Worm (Caenorhabditis elegans): ENCODE measurements around the gene R02F2.1.

DNA sequence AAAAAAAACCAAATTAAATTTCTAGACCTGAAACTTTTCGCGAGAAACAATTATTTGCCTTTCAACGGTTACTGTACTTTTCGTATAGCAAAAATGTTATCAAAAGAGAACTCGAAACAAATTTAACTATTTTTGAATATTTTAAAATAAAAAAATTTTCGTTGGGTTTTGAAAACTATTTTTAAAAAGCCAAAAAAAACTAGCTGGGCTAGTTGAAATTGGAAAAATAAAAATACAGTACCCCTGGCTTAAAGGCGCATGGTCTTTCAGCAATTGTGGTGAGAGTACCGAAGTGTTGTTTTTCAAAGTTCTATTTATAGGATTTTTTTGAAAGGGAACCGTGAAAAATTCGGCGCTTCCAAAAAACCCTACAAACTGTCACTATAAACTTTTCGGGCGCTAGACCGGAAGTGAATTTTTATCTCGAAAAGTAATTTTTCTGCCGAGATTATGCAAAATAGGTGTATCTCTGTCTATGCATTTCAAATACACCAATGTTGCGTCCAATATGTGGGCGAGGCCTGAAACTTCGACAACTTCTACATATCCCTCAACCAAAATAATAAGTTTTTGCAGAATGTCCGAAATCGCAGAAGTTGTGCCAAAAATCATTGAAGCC lies 42.2 kb downstream of the R02F2.1 start, which contains the start of gene D1044.1:
- TF ChIP-seq lin-13 (GFP tag; optimal IDR thresholded peaks at IDR 0.05): no peak
- no peak for TF ChIP-seq ama-1 (optimal IDR thresholded peaks at IDR 0.05)

Measured in whole organism, L2 larva.